Fruit fly (Drosophila melanogaster): ENCODE measurements around the gene CG18048.

The CG18048 gene

DNA sequence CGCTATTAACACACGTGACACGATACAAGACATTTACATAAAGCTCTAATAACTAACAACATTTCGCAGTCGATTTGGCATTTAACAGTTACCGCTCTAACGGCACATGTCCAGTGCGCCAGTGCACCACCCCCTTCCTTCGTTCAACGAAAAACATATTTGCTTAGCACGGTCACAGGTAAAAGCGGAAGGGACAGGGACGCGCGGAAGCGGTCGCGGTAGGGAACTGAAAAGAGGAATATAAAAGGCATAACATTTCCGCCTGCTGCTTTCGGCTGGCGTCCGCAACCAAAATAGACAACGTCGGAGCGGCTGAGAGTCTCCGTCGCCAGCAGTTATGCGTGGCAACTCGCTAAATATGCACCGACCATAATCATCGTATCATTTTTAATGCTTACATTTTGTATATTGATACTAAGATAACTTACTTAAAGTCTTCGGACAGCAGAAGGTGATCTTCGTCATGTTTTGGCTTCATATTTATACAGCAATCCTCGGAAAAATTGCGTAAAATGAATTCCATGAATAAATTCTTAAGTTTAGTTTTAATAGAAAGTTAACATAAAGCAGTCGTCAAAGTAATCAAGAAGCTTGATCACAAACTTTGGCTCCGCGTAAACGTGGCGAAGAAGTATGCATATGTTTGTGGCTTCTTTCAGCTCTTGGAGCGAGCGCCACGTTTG is 5.9 kb downstream of the CG18048 start (continued):
- TF ChIP-seq tna (GFP tag; IDR thresholded peaks at IDR 0.05; ENCODE audit: partially characterized antibody), result peak; percentile 25; the same call in 1 of the 2 replicates
- TF ChIP-seq CG7987 (GFP tag; optimal IDR thresholded peaks at IDR 0.05), result no peak
- no peak for TF ChIP-seq Atf3 (GFP tag; optimal IDR thresholded peaks at IDR 0.05)
- no peak for TF ChIP-seq Sry-δ (GFP tag; optimal IDR thresholded peaks at IDR 0.05)
- TF ChIP-seq fru (optimal IDR thresholded peaks at IDR 0.05), result no peak
- peak; percentile 7 for TF ChIP-seq sug (tag; optimal IDR thresholded peaks at IDR 0.05)
- TF ChIP-seq bsh (GFP tag; optimal IDR thresholded peaks at IDR 0.05), result peak; percentile 36 to 48
- no peak; the same call in 1 of the 2 replicates for TF ChIP-seq Atf6 (GFP tag; IDR thresholded peaks at IDR 0.05)
- TF ChIP-seq crol (GFP tag; IDR thresholded peaks at IDR 0.05), result peak; percentile 75
- peak; percentile 23 for TF ChIP-seq ATbp (GFP tag; optimal IDR thresholded peaks at IDR 0.05)
- TF ChIP-seq CoRest (tag; optimal IDR thresholded peaks at IDR 0.05), result no peak
- TF ChIP-seq Sox100B (GFP tag; optimal IDR thresholded peaks at IDR 0.05), result peak; percentile 62
- TF ChIP-seq phol (tag; optimal IDR thresholded peaks at IDR 0.05), result peak; percentile 45
- TF ChIP-seq Oaz (GFP tag; IDR thresholded peaks at IDR 0.05), result no peak
- no peak for TF ChIP-seq kay (GFP tag; optimal IDR thresholded peaks at IDR 0.05)
- TF ChIP-seq Sox102F (GFP tag; optimal IDR thresholded peaks at IDR 0.05), result peak; percentile 41
- TF ChIP-seq Drgx (GFP tag; IDR thresholded peaks at IDR 0.05), result peak; percentile 55; the same call in 1 of the 2 replicates
- TF ChIP-seq row (GFP tag; IDR thresholded peaks at IDR 0.05), result peak; percentile 34; the same call in 1 of the 3 replicates
- no peak for TF ChIP-seq CG10431 (GFP tag; optimal IDR thresholded peaks at IDR 0.05)
- TF ChIP-seq tll (GFP tag; optimal IDR thresholded peaks at IDR 0.05), result no peak
- TF ChIP-seq bcd (GFP tag; optimal IDR thresholded peaks at IDR 0.05), result no peak
- peak; percentile 41; the same call in 1 of the 2 replicates for TF ChIP-seq CG31441 (GFP tag; IDR thresholded peaks at IDR 0.05)
- TF ChIP-seq fd96Cb (tag; optimal IDR thresholded peaks at IDR 0.05), result no peak
- TF ChIP-seq Hr51 (GFP tag; optimal IDR thresholded peaks at IDR 0.05), result peak in 1 of 2 experiments; percentile 55
- no peak for TF ChIP-seq CG17612 (GFP tag; IDR thresholded peaks at IDR 0.05)
- no peak for TF ChIP-seq Dp (GFP tag; optimal IDR thresholded peaks at IDR 0.05)
- no peak for TF ChIP-seq CG6683 (GFP tag; optimal IDR thresholded peaks at IDR 0.05)
- peak; percentile 24 for TF ChIP-seq Asciz (GFP tag; optimal IDR thresholded peaks at IDR 0.05)
- TF ChIP-seq Dip3 (GFP tag; optimal IDR thresholded peaks at IDR 0.05), result no peak
- TF ChIP-seq CG9876 (GFP tag; optimal IDR thresholded peaks at IDR 0.05), result no peak
- TF ChIP-seq Gug (GFP tag; IDR thresholded peaks at IDR 0.05), result no peak
- peak; percentile 39 for TF ChIP-seq nmo (GFP tag; optimal IDR thresholded peaks at IDR 0.05)
- TF ChIP-seq Camta (GFP tag; optimal IDR thresholded peaks at IDR 0.05), result no peak
- TF ChIP-seq Meics (GFP tag; optimal IDR thresholded peaks at IDR 0.05), result peak; percentile 41
- TF ChIP-seq jumu (GFP tag; optimal IDR thresholded peaks at IDR 0.05), result no peak
- peak; percentile 15; the same call in 1 of the 3 replicates for TF ChIP-seq CG2199 (GFP tag; IDR thresholded peaks at IDR 0.05)
- TF ChIP-seq CG1233 (GFP tag; optimal IDR thresholded peaks at IDR 0.05), result peak; percentile 9
- no peak for TF ChIP-seq sr (GFP tag; IDR thresholded peaks at IDR 0.05)
- peak in 1 of 2 experiments; percentile 53 for TF ChIP-seq Eip74EF (GFP tag; optimal IDR thresholded peaks at IDR 0.05)
- TF ChIP-seq Usf (GFP tag; optimal IDR thresholded peaks at IDR 0.05), result no peak
- TF ChIP-seq unpg (GFP tag; optimal IDR thresholded peaks at IDR 0.05), result peak; percentile 32
- TF ChIP-seq CG6689 (GFP tag; IDR thresholded peaks at IDR 0.05), result peak; percentile 36; the same call in 1 of the 2 replicates
- TF ChIP-seq CG1024 (GFP tag; IDR thresholded peaks at IDR 0.05), result no peak
- TF ChIP-seq crc (GFP tag; optimal IDR thresholded peaks at IDR 0.05), result no peak
- peak; percentile 77 for TF ChIP-seq CG4820 (GFP tag; optimal IDR thresholded peaks at IDR 0.05)
- TF ChIP-seq pum (GFP tag; optimal IDR thresholded peaks at IDR 0.05), result no peak
- TF ChIP-seq Pdp1 (GFP tag; optimal IDR thresholded peaks at IDR 0.05), result peak in 1 of 2 experiments; percentile 22
- TF ChIP-seq CG11504 (tag; optimal IDR thresholded peaks at IDR 0.05), result peak; percentile 54
- TF ChIP-seq PHDP (tag; optimal IDR thresholded peaks at IDR 0.05), result peak; percentile 21
